Fruit fly (Drosophila melanogaster) whole organism, embryonic: ENCODE data around the gene CG1910.

ENCODE experiments used
- CG10274 ChIP-seq: fragments of 200-800 bp; sonication (Bioruptor generic); optimal IDR thresholded peaks from 3 replicates; lab custom pipeline; 2017; ENCODE audit warnings: missing biosample characterization, mild to moderate bottlenecking, missing genetic modification characterization
- CG10959 ChIP-seq: fragments of 200-800 bp; sonication (Bioruptor generic); IDR thresholded peaks from 2 replicates; pipeline ENCODE4 v1.3.6; 2022; ENCODE audit warnings: missing biosample characterization, missing genetic modification characterization
- CG11085 ChIP-seq: fragments of 200-800 bp; sonication (Bioruptor generic); IDR thresholded peaks from 2 replicates; pipeline ENCODE4 v1.3.6; 2022; ENCODE audit warnings: missing biosample characterization, missing genetic modification characterization
- CG11247 ChIP-seq: fragments of 200-800 bp; sonication (Bioruptor generic); IDR thresholded peaks from 2 replicates; pipeline ENCODE4 v1.3.6; 2022; ENCODE audit warnings: missing biosample characterization, missing genetic modification characterization
- CG13287 ChIP-seq: fragments of 200-800 bp; sonication (Bioruptor generic); IDR thresholded peaks from 2 replicates; pipeline ENCODE4 v1.3.6; 2022; ENCODE audit warnings: missing biosample characterization, missing genetic modification characterization; ENCODE audit not compliant: partially characterized antibody
- CG13624 ChIP-seq: fragments of 200-800 bp; sonication (Bioruptor generic); optimal IDR thresholded peaks from 2 replicates; lab custom pipeline; 2016; ENCODE audit warnings: missing biosample characterization, missing genetic modification characterization
- CG14050 ChIP-seq: fragments of 200-800 bp; sonication (Bioruptor generic); IDR thresholded peaks from 3 replicates; pipeline ENCODE4 v1.3.6; 2022; ENCODE audit warnings: missing biosample characterization, missing genetic modification characterization
- CG15073 ChIP-seq: fragments of 200-800 bp; sonication (Bioruptor generic); optimal IDR thresholded peaks from 2 replicates; lab custom pipeline; 2016; ENCODE audit warnings: missing biosample characterization, missing genetic modification characterization
- CG16813 ChIP-seq: fragments of 200-800 bp; sonication (Bioruptor generic); IDR thresholded peaks from 3 replicates; pipeline ENCODE4 v1.3.6; 2022; ENCODE audit warnings: missing biosample characterization, missing genetic modification characterization; ENCODE audit not compliant: partially characterized antibody
- CG16863 ChIP-seq: fragments of 200-800 bp; sonication (Bioruptor generic); optimal IDR thresholded peaks from 3 replicates; lab custom pipeline; 2016; ENCODE audit warnings: missing biosample characterization, missing genetic modification characterization
- CG17186 ChIP-seq: fragments of 200-800 bp; sonication (Bioruptor generic); optimal IDR thresholded peaks from 3 replicates; lab custom pipeline; 2017; ENCODE audit warnings: missing biosample characterization, missing genetic modification reagents, missing genetic modification characterization
- CG17328 ChIP-seq: fragments of 200-800 bp; sonication (Bioruptor generic); IDR thresholded peaks from 2 replicates; pipeline ENCODE4 v1.3.6; 2022; ENCODE audit warnings: missing biosample characterization, missing genetic modification characterization
- CG30431 ChIP-seq: fragments of 200-800 bp; sonication (Bioruptor generic); optimal IDR thresholded peaks from 2 replicates; lab custom pipeline; 2017; ENCODE audit warnings: missing biosample characterization, missing genetic modification characterization
- CG31365 ChIP-seq: fragments of 200-800 bp; sonication (Bioruptor generic); optimal IDR thresholded peaks from 2 replicates; lab custom pipeline; 2018; ENCODE audit warnings: missing biosample characterization, mild to moderate bottlenecking, missing genetic modification characterization
- CG33213 ChIP-seq: fragments of 200-800 bp; sonication (Bioruptor generic); optimal IDR thresholded peaks from 3 replicates; lab custom pipeline; 2016; ENCODE audit warnings: missing biosample characterization, missing genetic modification characterization
- CG3995 ChIP-seq: fragments of 200-800 bp; sonication (Bioruptor generic); optimal IDR thresholded peaks from 3 replicates; lab custom pipeline; 2016; ENCODE audit warnings: missing biosample characterization, missing genetic modification characterization
- CG4282 ChIP-seq: fragments of 200-800 bp; sonication (Bioruptor generic); optimal IDR thresholded peaks from 2 replicates; lab custom pipeline; 2016; ENCODE audit warnings: missing biosample characterization, missing genetic modification characterization
- CG4360 ChIP-seq: fragments of 200-800 bp; sonication (Bioruptor generic); IDR thresholded peaks from 2 replicates; pipeline ENCODE4 v1.3.6; 2022; ENCODE audit warnings: missing biosample characterization, missing genetic modification characterization
- CG5953 ChIP-seq: fragments of 200-800 bp; sonication (Bioruptor generic); IDR thresholded peaks from 2 replicates; pipeline ENCODE4 v1.3.6; 2022; ENCODE audit warnings: missing biosample characterization, missing genetic modification characterization
- CG6654 ChIP-seq: fragments of 200-800 bp; sonication (Bioruptor generic); optimal IDR thresholded peaks from 2 replicates; lab custom pipeline; 2017; ENCODE audit warnings: missing biosample characterization, mild to moderate bottlenecking, missing genetic modification characterization
- CG6791 ChIP-seq: fragments of 200-800 bp; sonication (Bioruptor generic); IDR thresholded peaks from 3 replicates; pipeline ENCODE4 v1.3.6; 2022; ENCODE audit warnings: missing biosample characterization, missing genetic modification characterization; ENCODE audit not compliant: partially characterized antibody
- CG7271 ChIP-seq: fragments of 200-800 bp; sonication (Bioruptor generic); optimal IDR thresholded peaks from 2 replicates; lab custom pipeline; 2018; ENCODE audit warnings: missing biosample characterization, mild to moderate bottlenecking, missing genetic modification characterization, moderate library complexity
- CG7786 ChIP-seq: fragments of 200-800 bp; sonication (Bioruptor generic); optimal IDR thresholded peaks from 2 replicates; lab custom pipeline; 2016; ENCODE audit warnings: missing biosample characterization, missing genetic modification characterization
- CG8924 ChIP-seq: fragments of 200-800 bp; optimal IDR thresholded peaks from 3 replicates; lab custom pipeline; 2019; ENCODE audit warnings: missing biosample characterization, mild to moderate bottlenecking, missing genetic modification characterization, moderate library complexity
- CG9817 ChIP-seq: fragments of 200-800 bp; sonication (Bioruptor generic); optimal IDR thresholded peaks from 2 replicates; lab custom pipeline; 2018; ENCODE audit warnings: missing biosample characterization, mild to moderate bottlenecking, missing genetic modification characterization, moderate library complexity
- CG9932 ChIP-seq: fragments of 200-800 bp; sonication (Bioruptor generic); IDR thresholded peaks from 2 replicates; pipeline ENCODE4 v1.3.6; 2022; ENCODE audit warnings: missing biosample characterization, missing genetic modification characterization
- Drgx ChIP-seq: fragments of 200-800 bp; sonication (Bioruptor generic); IDR thresholded peaks from 2 replicates; pipeline ENCODE4 v1.3.6; 2022; ENCODE audit warnings: missing biosample characterization, missing genetic modification characterization
- Elba2 ChIP-seq: fragments of 200-800 bp; sonication (Bioruptor generic); optimal IDR thresholded peaks from 3 replicates; lab custom pipeline; 2016; ENCODE audit warnings: missing biosample characterization, missing genetic modification characterization
- Fer3 ChIP-seq: fragments of 200-800 bp; sonication (Bioruptor generic); optimal IDR thresholded peaks from 2 replicates; lab custom pipeline; 2018; ENCODE audit warnings: missing biosample characterization, mild to moderate bottlenecking, missing genetic modification characterization, moderate library complexity
- Gsc ChIP-seq: fragments of 200-800 bp; sonication (Bioruptor generic); IDR thresholded peaks from 2 replicates; pipeline ENCODE4 v1.3.6; 2022; ENCODE audit warnings: missing biosample characterization, missing genetic modification characterization
- Kr ChIP-seq: fragments of 200-800 bp; sonication (Bioruptor generic); optimal IDR thresholded peaks from 2 replicates; lab custom pipeline; 2017; ENCODE audit warnings: missing biosample characterization, mild to moderate bottlenecking, missing genetic modification characterization
- Scr ChIP-seq: fragments of 200-800 bp; sonication (Bioruptor generic); IDR thresholded peaks from 2 replicates; pipeline ENCODE4 v1.3.6; 2022; ENCODE audit warnings: missing biosample characterization, missing genetic modification characterization; ENCODE audit not compliant: partially characterized antibody
- Side ChIP-seq: fragments of 200-800 bp; sonication (Bioruptor generic); optimal IDR thresholded peaks from 2 replicates; lab custom pipeline; 2016; ENCODE audit warnings: missing biosample characterization, missing genetic modification characterization
- Six4 ChIP-seq: fragments of 200-800 bp; sonication (Bioruptor generic); optimal IDR thresholded peaks from 2 replicates; lab custom pipeline; 2016; ENCODE audit warnings: missing biosample characterization, missing genetic modification characterization
- Sry-β ChIP-seq: fragments of 200-800 bp; sonication (Bioruptor generic); optimal IDR thresholded peaks from 2 replicates; lab custom pipeline; 2018; ENCODE audit warnings: missing biosample characterization, mild to moderate bottlenecking, missing genetic modification characterization, moderate library complexity
- Taf1 ChIP-seq: fragments of 200-800 bp; sonication (Bioruptor generic); IDR thresholded peaks from 2 replicates; pipeline ENCODE4 v1.3.6; 2022; ENCODE audit warnings: missing biosample characterization, missing genetic modification characterization
- bowl ChIP-seq: fragments of 200-800 bp; sonication (Bioruptor generic); IDR thresholded peaks from 2 replicates; pipeline ENCODE4 v1.3.6; 2022; ENCODE audit warnings: missing biosample characterization, missing genetic modification characterization
- chn ChIP-seq: fragments of 200-800 bp; sonication (Bioruptor generic); optimal IDR thresholded peaks from 2 replicates; lab custom pipeline; 2016; ENCODE audit warnings: missing biosample characterization, missing genetic modification characterization
- ci ChIP-seq: fragments of 200-800 bp; sonication (Bioruptor generic); IDR thresholded peaks from 3 replicates; pipeline ENCODE4 v1.3.6; 2022; ENCODE audit warnings: missing biosample characterization, missing genetic modification characterization
- dpn ChIP-seq, 2 experiments: fragments of 200-800 bp; sonication (Bioruptor generic); optimal IDR thresholded peaks; 3 replicates each; lab custom pipeline; 2016; ENCODE audit warnings: missing biosample characterization in 2 of 2, missing genetic modification characterization in 2 of 2
- gt ChIP-seq: fragments of 200-800 bp; sonication (Bioruptor generic); IDR thresholded peaks from 2 replicates; pipeline ENCODE4 v1.3.6; 2022; ENCODE audit warnings: missing biosample characterization, missing genetic modification characterization
- schlank ChIP-seq: fragments of 200-800 bp; sonication (Bioruptor generic); optimal IDR thresholded peaks from 2 replicates; lab custom pipeline; 2018; ENCODE audit warnings: missing biosample characterization, mild to moderate bottlenecking, missing genetic modification characterization
- sd ChIP-seq: fragments of 200-800 bp; sonication (Bioruptor generic); optimal IDR thresholded peaks from 3 replicates; lab custom pipeline; 2018; ENCODE audit warnings: missing biosample characterization, mild to moderate bottlenecking, missing genetic modification characterization, moderate library complexity
- slbo ChIP-seq: fragments of 200-800 bp; sonication (Bioruptor generic); IDR thresholded peaks from 2 replicates; pipeline ENCODE4 v1.3.6; 2022; ENCODE audit warnings: missing biosample characterization, missing genetic modification characterization
- so ChIP-seq: fragments of 200-800 bp; sonication (Bioruptor generic); IDR thresholded peaks from 3 replicates; pipeline ENCODE4 v1.3.6; 2022; ENCODE audit warnings: missing biosample characterization, missing genetic modification characterization
- sob ChIP-seq: fragments of 200-800 bp; sonication (Bioruptor generic); IDR thresholded peaks from 2 replicates; pipeline ENCODE4 v1.3.6; 2022; ENCODE audit warnings: missing biosample characterization, missing genetic modification characterization
- sqz ChIP-seq: fragments of 200-800 bp; sonication (Bioruptor generic); optimal IDR thresholded peaks from 3 replicates; lab custom pipeline; 2018; ENCODE audit warnings: missing biosample characterization, mild to moderate bottlenecking, missing genetic modification characterization
- unc-4 ChIP-seq: fragments of 200-800 bp; sonication (Bioruptor generic); IDR thresholded peaks from 2 replicates; pipeline ENCODE4 v1.3.6; 2022; ENCODE audit warnings: missing biosample characterization, missing genetic modification characterization; ENCODE audit not compliant: partially characterized antibody
- vvl ChIP-seq: fragments of 200-800 bp; sonication (Bioruptor generic); IDR thresholded peaks from 2 replicates; pipeline ENCODE4 v1.3.6; 2022; ENCODE audit warnings: missing biosample characterization, missing genetic modification characterization

CG1910 gene

DNA sequence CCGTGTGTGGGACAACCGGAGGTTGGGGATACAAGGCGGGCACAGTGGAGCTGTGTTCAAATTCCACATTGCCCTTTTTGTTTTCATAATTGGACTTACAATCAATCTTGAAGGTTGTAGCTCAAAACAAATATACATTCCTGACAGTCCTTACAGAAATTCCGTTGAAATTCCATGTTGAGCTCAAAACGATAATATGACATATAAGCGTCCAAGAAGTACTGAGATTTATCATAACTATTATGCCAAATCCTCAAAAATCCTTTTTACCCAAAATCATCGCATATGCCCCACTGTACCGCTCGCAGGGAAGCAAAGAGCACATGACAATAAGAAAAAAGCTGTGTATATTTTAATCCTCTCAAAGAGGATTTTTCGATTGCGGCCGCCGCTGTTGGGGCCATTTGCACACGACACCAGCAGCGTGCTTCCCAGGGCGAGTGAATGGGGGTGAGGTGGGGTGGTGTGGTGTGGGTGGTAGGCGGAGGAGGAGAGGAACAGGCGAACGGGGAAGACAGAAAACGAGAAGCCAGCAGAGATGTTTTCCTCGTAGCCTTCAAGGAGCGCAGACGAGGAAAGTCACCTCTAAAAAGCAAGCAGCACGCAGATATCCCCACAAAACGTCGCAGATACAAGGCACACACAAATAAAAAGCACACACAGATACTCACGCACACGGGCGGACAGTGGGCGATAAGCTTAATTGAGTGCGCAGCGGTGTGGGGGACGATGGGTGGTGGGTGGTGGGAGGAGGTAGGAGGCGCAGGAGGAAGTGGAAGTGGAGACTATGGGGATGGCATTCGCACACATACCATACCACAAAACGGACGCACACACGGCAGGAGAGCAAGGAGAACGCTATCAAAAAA, 29.9 kb upstream of the CG1910 start (continued):
- TF ChIP-seq gt (no peak), CG16863 (peak; percentile 33), sob (no peak), ci (GFP tag; lab: Robert Waterston, UW) (peak; percentile 50; the same call in 2 of the 3 replicates), CG4360 (GFP tag; lab: Robert Waterston, UW) (no peak), Side (peak; percentile 38), CG30431 (GFP tag; lab: Kevin White, UChicago) (peak; percentile 60), CG33213 (GFP tag; lab: Kevin White, UChicago) (peak; percentile 50), Kr (GFP tag; lab: Kevin White, UChicago) (no peak), CG16813 (GFP tag; lab: Robert Waterston, UW) (no peak), CG6791 (GFP tag; lab: Robert Waterston, UW) (no peak), CG9932 (GFP tag; lab: Robert Waterston, UW) (peak; percentile 59), Gsc (GFP tag; lab: Robert Waterston, UW) (no peak), CG14050 (GFP tag; lab: Robert Waterston, UW) (peak; percentile 52; the same call in 1 of the 3 replicates), CG10959 (GFP tag; lab: Robert Waterston, UW) (no peak), CG13287 (GFP tag; lab: Robert Waterston, UW) (no peak), CG17186 (GFP tag; lab: Kevin White, UChicago) (no peak), CG10274 (peak; percentile 39), CG31365 (tag; lab: Kevin White, UChicago) (no peak), Taf1 (no peak; the same call in 1 of the 2 replicates), CG8924 (tag; lab: Kevin White, UChicago) (peak; percentile 41), CG3995 (no peak), Drgx (GFP tag; lab: Robert Waterston, UW) (peak; percentile 38; the same call in 1 of the 2 replicates), schlank (tag; lab: Kevin White, UChicago) (peak; percentile 52), slbo (GFP tag; lab: Robert Waterston, UW) (peak; percentile 67), chn (GFP tag; lab: Kevin White, UChicago) (peak; percentile 5), CG4282 (GFP tag; lab: Kevin White, UChicago) (no peak), CG5953 (GFP tag; lab: Robert Waterston, UW) (0 out of 2 replicates have a peak, but pooled peaks have one; percentile 25), bowl (GFP tag; lab: Robert Waterston, UW) (no peak), CG9817 (peak; percentile 58), CG7786 (peak; percentile 68), CG17328 (GFP tag; lab: Robert Waterston, UW) (peak; percentile 39; the same call in 1 of the 2 replicates), CG13624 (GFP tag; lab: Kevin White, UChicago) (peak; percentile 76), sqz (GFP tag; lab: Kevin White, UChicago) (no peak), Elba2 (GFP tag; lab: Kevin White, UChicago) (no peak), so (GFP tag; lab: Robert Waterston, UW) (0 out of 3 replicates have a peak, but pooled peaks have one; percentile 19), CG7271 (tag; lab: Kevin White, UChicago) (no peak), sd (tag; lab: Kevin White, UChicago) (peak; percentile 30), CG11085 (GFP tag; lab: Robert Waterston, UW) (no peak), CG6654 (GFP tag; lab: Kevin White, UChicago) (peak; percentile 35), Six4 (no peak), unc-4 (no peak), Scr (GFP tag; lab: Robert Waterston, UW) (no peak), dpn (GFP tag; optimal IDR thresholded peaks at IDR 0.05; lab: Kevin White, UChicago) (peak; percentile 55 to 61), CG11247 (no peak), vvl (GFP tag; lab: Robert Waterston, UW) (peak; percentile 38), Fer3 (tag; lab: Kevin White, UChicago) (peak; percentile 57), CG15073 (no peak), Sry-β (GFP tag; lab: Kevin White, UChicago) (no peak)
